Worm (Caenorhabditis elegans) whole organism, L3 larva: ENCODE results near the gene F01D5.3.
A peak's percentile ranks its signal among the peaks of the same experiment; 100 is the strongest.

Source experiments
- aly-2 ChIP-seq: fragments of 150-350 bp; optimal IDR thresholded peaks from 2 replicates; lab custom pipeline; 2014; ENCODE audit warnings: missing biosample characterization, missing genetic modification characterization
- ceh-16 ChIP-seq: sonication (generic microtip); optimal IDR thresholded peaks from 2 replicates; lab custom pipeline; 2017; ENCODE audit warnings: missing biosample characterization, missing genetic modification characterization
- ceh-28 ChIP-seq: fragments of 150-350 bp; optimal IDR thresholded peaks from 2 replicates; lab custom pipeline; 2014; ENCODE audit warnings: missing biosample characterization, missing genetic modification reagents, missing genetic modification characterization
- ceh-82 ChIP-seq: fragments of 150-350 bp; optimal IDR thresholded peaks from 2 replicates; lab custom pipeline; 2014; ENCODE audit warnings: missing biosample characterization, missing genetic modification characterization
- daf-12 ChIP-seq: fragments of 150-350 bp; optimal IDR thresholded peaks from 2 replicates; lab custom pipeline; 2014; ENCODE audit warnings: missing biosample characterization, missing genetic modification reagents, missing genetic modification characterization
- egl-27 ChIP-seq: sonication (generic microtip); optimal IDR thresholded peaks from 4 replicates; lab custom pipeline; 2017; ENCODE audit warnings: missing biosample characterization, missing genetic modification reagents, missing genetic modification characterization
- elt-1 ChIP-seq: fragments of 150-350 bp; optimal IDR thresholded peaks from 2 replicates; lab custom pipeline; 2014; ENCODE audit warnings: missing biosample characterization, missing genetic modification characterization
- elt-2 ChIP-seq: sonication (generic microtip); optimal IDR thresholded peaks from 2 replicates; lab custom pipeline; 2016; ENCODE audit warnings: missing genetic modification reagents, mild to moderate bottlenecking, missing genetic modification characterization, missing compliant biosample characterization
- elt-3 ChIP-seq, 3 experiments: fragments of 150-350 bp in 1 of 3; sonication (generic microtip) in 2 of 3; optimal IDR thresholded peaks; 2 replicates in 2 of 3; 4 replicates in 1 of 3; lab custom pipeline; 2014 to 2017; ENCODE audit warnings: missing biosample characterization in 3 of 3, missing genetic modification characterization in 3 of 3
- eor-1 ChIP-seq, 2 experiments: fragments of 150-350 bp; optimal IDR thresholded peaks; 2 replicates each; lab custom pipeline; 2014 to 2018; ENCODE audit warnings: missing biosample characterization in 2 of 2, missing genetic modification characterization in 2 of 2
- fkh-10 ChIP-seq: sonication (generic microtip); optimal IDR thresholded peaks from 2 replicates; lab custom pipeline; 2017; ENCODE audit warnings: missing biosample characterization, missing genetic modification reagents, missing genetic modification characterization
- fkh-2 ChIP-seq: fragments of 150-350 bp; optimal IDR thresholded peaks from 2 replicates; lab custom pipeline; 2014; ENCODE audit warnings: missing biosample characterization, missing genetic modification reagents, missing genetic modification characterization
- jun-1 ChIP-seq: fragments of 150-350 bp; optimal IDR thresholded peaks from 2 replicates; lab custom pipeline; 2014; ENCODE audit warnings: missing biosample characterization, missing genetic modification reagents, missing genetic modification characterization
- lin-15B ChIP-seq: fragments of 150-350 bp; optimal IDR thresholded peaks from 2 replicates; lab custom pipeline; 2014; ENCODE audit warnings: missing biosample characterization, missing genetic modification characterization
- lin-39 ChIP-seq: fragments of 150-350 bp; optimal IDR thresholded peaks from 2 replicates; lab custom pipeline; 2018; ENCODE audit warnings: missing biosample characterization, missing genetic modification reagents, missing genetic modification characterization
- mdl-1 ChIP-seq: fragments of 150-350 bp; optimal IDR thresholded peaks from 2 replicates; lab custom pipeline; 2014; ENCODE audit warnings: missing biosample characterization, missing genetic modification characterization
- mml-1 ChIP-seq: fragments of 150-350 bp; sonication (generic microtip); optimal IDR thresholded peaks from 3 replicates; lab custom pipeline; 2014; ENCODE audit warnings: missing biosample characterization, missing genetic modification characterization
- nfya-1 ChIP-seq: sonication (generic microtip); optimal IDR thresholded peaks from 2 replicates; lab custom pipeline; 2017; ENCODE audit warnings: missing genetic modification characterization, mild to moderate bottlenecking, missing compliant biosample characterization, antibody characterized with exemption, moderate library complexity; ENCODE audit not compliant: insufficient read depth
- nhr-12 ChIP-seq: fragments of 150-350 bp; optimal IDR thresholded peaks from 2 replicates; lab custom pipeline; 2014; ENCODE audit warnings: missing biosample characterization, missing genetic modification characterization
- nhr-23 ChIP-seq: fragments of 150-350 bp; optimal IDR thresholded peaks from 2 replicates; lab custom pipeline; 2014; ENCODE audit warnings: missing biosample characterization, missing genetic modification reagents, missing genetic modification characterization
- nhr-25 ChIP-seq: sonication (generic microtip); optimal IDR thresholded peaks from 2 replicates; lab custom pipeline; 2017; ENCODE audit warnings: missing biosample characterization, missing genetic modification characterization
- nhr-28 ChIP-seq: fragments of 150-350 bp; optimal IDR thresholded peaks from 2 replicates; lab custom pipeline; 2014; ENCODE audit warnings: missing biosample characterization, missing genetic modification characterization
- nhr-43 ChIP-seq: sonication (generic microtip); optimal IDR thresholded peaks from 2 replicates; lab custom pipeline; 2016; ENCODE audit warnings: mild to moderate bottlenecking, missing genetic modification characterization, missing compliant biosample characterization; ENCODE audit not compliant: poor library complexity, severe bottlenecking
- nhr-76 ChIP-seq: fragments of 150-350 bp; sonication (generic microtip); optimal IDR thresholded peaks from 5 replicates; lab custom pipeline; 2014; ENCODE audit warnings: missing biosample characterization, missing genetic modification characterization
- pha-4 ChIP-seq: fragments of 150-350 bp; optimal IDR thresholded peaks from 2 replicates; lab custom pipeline; 2014; ENCODE audit warnings: missing biosample characterization, missing genetic modification reagents, missing genetic modification characterization
- pqm-1 ChIP-seq: fragments of 150-350 bp; optimal IDR thresholded peaks from 2 replicates; lab custom pipeline; 2017; ENCODE audit warnings: missing biosample characterization, missing genetic modification characterization, inconsistent platforms
- sea-2 ChIP-seq: fragments of 150-350 bp; sonication (generic microtip); optimal IDR thresholded peaks from 4 replicates; lab custom pipeline; 2014; ENCODE audit warnings: missing biosample characterization, missing genetic modification reagents, missing genetic modification characterization
- skn-1 ChIP-seq: fragments of 150-350 bp; optimal IDR thresholded peaks from 2 replicates; lab custom pipeline; 2014; ENCODE audit warnings: missing biosample characterization, missing genetic modification characterization
- snpc-4 ChIP-seq: fragments of 150-350 bp; optimal IDR thresholded peaks from 2 replicates; lab custom pipeline; 2014; ENCODE audit warnings: missing biosample characterization, missing genetic modification characterization
- unc-39 ChIP-seq: sonication (generic microtip); optimal IDR thresholded peaks from 4 replicates; lab custom pipeline; 2017; ENCODE audit warnings: missing biosample characterization, missing genetic modification characterization
- zag-1 ChIP-seq: fragments of 150-350 bp; optimal IDR thresholded peaks from 2 replicates; lab custom pipeline; 2014; ENCODE audit warnings: missing biosample characterization, missing genetic modification characterization

The F01D5.3 gene

ce11 chrII:13972199-13972598, 27.7 kb downstream of the F01D5.3 start:
- TF ChIP-seq fkh-2 (tag; lab: Kevin White, UChicago), result no peak
- TF ChIP-seq sea-2 (GFP tag; lab: Kevin White, UChicago), result no peak

DNA sequence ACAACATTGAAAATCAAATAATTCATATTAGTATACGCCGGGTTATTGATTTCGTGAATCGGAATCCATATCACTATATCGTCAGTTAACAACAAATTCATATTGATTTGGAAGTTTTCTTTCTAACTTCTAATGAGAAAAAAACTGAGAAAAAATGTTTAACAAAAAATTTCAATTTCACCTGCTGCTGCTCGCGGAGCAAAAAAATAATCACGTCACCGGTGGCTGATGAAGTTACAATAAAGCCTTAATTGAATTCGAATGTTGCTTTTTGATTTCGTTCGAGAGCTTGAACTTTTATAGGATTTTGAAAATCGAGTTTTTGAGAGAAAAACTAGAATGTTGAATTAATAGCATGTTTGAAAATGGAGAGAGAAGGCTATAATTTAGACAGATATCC, 31.0 kb downstream of the F01D5.3 start, which contains the start of gene sre-43:
Gene sre-43 (minus strand): TSS at position 101 of the 400 bp plus-strand sequence.
- TF ChIP-seq fkh-10, result no peak

ce11 chrII:13966242-13966641, 33.7 kb downstream of the F01D5.3 start, which contains the start of gene W07G1.7:
Gene W07G1.7, minus strand, starts transcription at chrII:13966342.
- no peak for TF ChIP-seq fkh-2 (tag; lab: Kevin White, UChicago)

ce11 chrII:13964325-13964724, 35.6 kb downstream of the F01D5.3 start:
- TF ChIP-seq nhr-43, result no peak
- TF ChIP-seq skn-1 (tag; lab: Kevin White, UChicago), result no peak
- TF ChIP-seq mml-1, result no peak
- TF ChIP-seq nhr-28 (tag; lab: Kevin White, UChicago), result no peak
- no peak for TF ChIP-seq zag-1 (tag; lab: Kevin White, UChicago)
- no peak for TF ChIP-seq ceh-16 (tag; lab: Kevin White, UChicago)
- TF ChIP-seq nfya-1 (tag; lab: Kevin White, UChicago), result no peak
- TF ChIP-seq unc-39 (tag; lab: Kevin White, UChicago), result no peak
- TF ChIP-seq ceh-82 (tag; lab: Kevin White, UChicago), result no peak
- TF ChIP-seq nhr-76 (tag; lab: Kevin White, UChicago), result no peak
- TF ChIP-seq nhr-25 (tag; lab: Kevin White, UChicago), result no peak
- TF ChIP-seq jun-1 (tag; lab: Kevin White, UChicago), result no peak
- TF ChIP-seq elt-2 (tag; lab: Kevin White, UChicago), result no peak
- no peak for TF ChIP-seq nhr-12
- TF ChIP-seq aly-2 (tag; lab: Kevin White, UChicago), result no peak
- TF ChIP-seq elt-1, result no peak
- TF ChIP-seq lin-15B, result no peak
- TF ChIP-seq snpc-4, result no peak

ce11 chrII:13962319-13962718, 37.6 kb downstream of the F01D5.3 start, which contains the start of gene rpi-1:
Gene rpi-1, minus strand, starts transcription at chrII:13962419.
- no peak for TF ChIP-seq daf-12 (tag; lab: Kevin White, UChicago)
- no peak for TF ChIP-seq egl-27 (tag; lab: Kevin White, UChicago)
- no peak for TF ChIP-seq nhr-23 (tag; lab: Kevin White, UChicago)
- no peak for TF ChIP-seq zag-1 (tag; lab: Kevin White, UChicago)
- TF ChIP-seq lin-39 (tag; lab: Kevin White, UChicago), result no peak
- TF ChIP-seq elt-2 (tag; lab: Kevin White, UChicago), result no peak
- no peak for TF ChIP-seq skn-1 (tag; lab: Kevin White, UChicago)
- no peak for TF ChIP-seq pha-4 (tag; lab: Kevin White, UChicago)
- TF ChIP-seq fkh-2 (tag; lab: Kevin White, UChicago), result no peak

DNA sequence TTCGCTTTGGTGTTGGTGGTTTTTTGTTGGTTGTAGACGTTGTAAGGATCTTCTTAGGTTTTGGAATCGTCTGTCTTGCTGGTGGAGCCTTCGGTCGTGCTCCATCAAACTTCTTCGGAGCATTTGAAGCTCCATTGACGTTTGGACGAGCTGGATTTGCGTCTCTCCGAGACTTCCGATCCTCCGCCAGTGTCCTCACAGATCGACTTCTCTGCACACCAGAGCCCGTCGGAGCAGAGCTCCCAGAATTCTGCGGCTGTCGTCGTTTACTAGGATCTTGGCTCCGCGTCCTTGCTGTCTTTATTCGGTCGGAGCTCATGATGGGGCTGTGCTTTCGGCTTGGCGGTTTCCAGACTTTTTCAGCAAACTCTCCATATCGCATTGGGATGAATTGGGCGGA, 38.4 kb downstream of the F01D5.3 start:
- TF ChIP-seq egl-27 (tag; lab: Kevin White, UChicago), result no peak
- no peak for TF ChIP-seq mdl-1 (tag; lab: Kevin White, UChicago)
- TF ChIP-seq nhr-28 (tag; lab: Kevin White, UChicago), result no peak
- TF ChIP-seq elt-3 (tag; optimal IDR thresholded peaks at IDR 0.05; lab: Kevin White, UChicago), result no peak
- TF ChIP-seq eor-1 (tag; optimal IDR thresholded peaks at IDR 0.05; lab: Kevin White, UChicago), result no peak
- no peak for TF ChIP-seq mml-1
- TF ChIP-seq nhr-76 (tag; lab: Kevin White, UChicago), result no peak

DNA sequence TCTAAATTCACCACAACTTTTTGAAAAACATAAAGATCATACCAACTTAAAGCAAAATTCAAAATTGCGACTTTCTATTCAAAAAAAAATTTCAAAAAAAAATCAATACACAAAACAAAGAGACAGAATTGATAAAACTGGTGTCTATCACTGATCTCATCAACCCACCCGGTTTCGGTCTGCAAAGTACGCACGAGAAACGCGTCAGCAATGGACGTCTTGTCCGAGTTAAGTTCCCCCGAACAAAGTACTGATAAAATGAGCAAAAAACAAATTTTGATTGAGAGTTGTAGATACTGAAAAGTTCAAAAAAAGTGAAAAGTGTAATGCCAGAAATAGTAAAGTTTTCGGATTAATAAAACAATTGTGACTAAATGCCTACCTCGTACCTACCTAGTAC, 41.6 kb downstream of the F01D5.3 start:
- TF ChIP-seq unc-39 (tag; lab: Kevin White, UChicago), result no peak
- TF ChIP-seq elt-2 (tag; lab: Kevin White, UChicago), result peak; percentile 62
- peak; percentile 1 for TF ChIP-seq pqm-1
- TF ChIP-seq ceh-28 (tag; lab: Kevin White, UChicago), result peak; percentile 5
- TF ChIP-seq pha-4 (tag; lab: Kevin White, UChicago), result no peak
- TF ChIP-seq skn-1 (tag; lab: Kevin White, UChicago), result no peak
